Fruit fly (Drosophila melanogaster): ENCODE data around the gene CG33189.

Gene CG33189

DNA sequence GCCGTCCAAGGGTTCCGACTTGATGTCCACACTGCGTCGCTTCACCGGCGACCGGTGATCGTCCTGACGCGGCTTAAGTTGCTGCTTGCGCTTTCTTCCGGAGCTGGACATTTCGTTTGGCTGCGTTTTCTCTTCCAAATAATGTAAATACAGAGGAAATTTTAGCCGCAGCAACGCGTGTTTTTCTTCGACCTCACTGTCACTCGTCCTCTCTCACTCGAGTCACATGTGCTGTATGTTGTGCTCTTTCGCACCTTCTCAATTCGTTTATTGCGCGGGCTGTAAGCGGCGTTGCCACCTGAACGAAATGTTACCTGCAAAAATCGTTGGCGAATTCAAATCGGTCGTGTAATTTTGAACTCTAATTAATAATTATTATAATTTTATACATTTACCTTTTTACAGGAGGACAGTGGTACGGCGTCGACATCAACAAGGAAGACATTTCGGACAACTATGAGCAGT is 24.8 kb upstream of the CG33189 start, which contains the start of gene CG9839 (continued):
- no peak for TF ChIP-seq CG10147 (GFP tag; optimal IDR thresholded peaks at IDR 0.05)
- TF ChIP-seq CG3995 (GFP tag; optimal IDR thresholded peaks at IDR 0.05) = peak; percentile 62
- TF ChIP-seq trem (tag; optimal IDR thresholded peaks at IDR 0.05) = peak; percentile 29
- no peak for TF ChIP-seq Vsx1 (GFP tag; optimal IDR thresholded peaks at IDR 0.05)
- TF ChIP-seq crc (GFP tag; optimal IDR thresholded peaks at IDR 0.05) = no peak
- TF ChIP-seq ro (GFP tag; IDR thresholded peaks at IDR 0.05) = no peak
- TF ChIP-seq Oaz (GFP tag; IDR thresholded peaks at IDR 0.05) = no peak
- no peak for TF ChIP-seq tna (GFP tag; IDR thresholded peaks at IDR 0.05; ENCODE audit: partially characterized antibody)
- no peak for TF ChIP-seq Rfx (GFP tag; IDR thresholded peaks at IDR 0.05)
- no peak for TF ChIP-seq btn (GFP tag; optimal IDR thresholded peaks at IDR 0.05)
- no peak for TF ChIP-seq CG10543 (GFP tag; optimal IDR thresholded peaks at IDR 0.05)
- no peak for TF ChIP-seq pita (GFP tag; optimal IDR thresholded peaks at IDR 0.05)
- no peak for TF ChIP-seq Gug (GFP tag; IDR thresholded peaks at IDR 0.05)
- TF ChIP-seq CG4404 (GFP tag; IDR thresholded peaks at IDR 0.05) = no peak
- TF ChIP-seq CG9437 (GFP tag; optimal IDR thresholded peaks at IDR 0.05) = no peak
- TF ChIP-seq ap (GFP tag; IDR thresholded peaks at IDR 0.05) = no peak
- TF ChIP-seq CG12659 (GFP tag; optimal IDR thresholded peaks at IDR 0.05) = peak; percentile 19
- peak; percentile 95 for TF ChIP-seq CG10321 (GFP tag; IDR thresholded peaks at IDR 0.05)
- no peak for TF ChIP-seq sr (GFP tag; IDR thresholded peaks at IDR 0.05)
- no peak for TF ChIP-seq Adf1 (GFP tag; IDR thresholded peaks at IDR 0.05)
- TF ChIP-seq CG3065 (GFP tag; optimal IDR thresholded peaks at IDR 0.05) = no peak
- no peak for TF ChIP-seq B-H2 (GFP tag; optimal IDR thresholded peaks at IDR 0.05)
- TF ChIP-seq br (optimal IDR thresholded peaks at IDR 0.05) = no peak
- no peak for TF ChIP-seq fd96Cb (tag; optimal IDR thresholded peaks at IDR 0.05)
- peak; percentile 86 for TF ChIP-seq E2f2 (GFP tag; IDR thresholded peaks at IDR 0.05)
- TF ChIP-seq CG6854 (GFP tag; optimal IDR thresholded peaks at IDR 0.05) = no peak
- TF ChIP-seq usp (GFP tag; optimal IDR thresholded peaks at IDR 0.05) = no peak
- TF ChIP-seq luna (GFP tag; optimal IDR thresholded peaks at IDR 0.05) = no peak
- no peak for TF ChIP-seq exex (tag; optimal IDR thresholded peaks at IDR 0.05)
- no peak for TF ChIP-seq sens (GFP tag)
- no peak for TF ChIP-seq pum (GFP tag; optimal IDR thresholded peaks at IDR 0.05)
- no peak for TF ChIP-seq B-H1 (GFP tag; IDR thresholded peaks at IDR 0.05)
- no peak for TF ChIP-seq CG5180 (GFP tag; optimal IDR thresholded peaks at IDR 0.05)
- TF ChIP-seq lola (GFP tag; optimal IDR thresholded peaks at IDR 0.05) = no peak
- no peak for TF ChIP-seq mld (GFP tag; IDR thresholded peaks at IDR 0.05; ENCODE audit: partially characterized antibody)
- no peak for TF ChIP-seq CHES-1-like (GFP tag; optimal IDR thresholded peaks at IDR 0.05)
- no peak for TF ChIP-seq tgo (GFP tag; IDR thresholded peaks at IDR 0.05)
- TF ChIP-seq CG32772 (GFP tag; IDR thresholded peaks at IDR 0.05) = no peak
- TF ChIP-seq otp (GFP tag; IDR thresholded peaks at IDR 0.05) = no peak
- TF ChIP-seq CG3281 (GFP tag; optimal IDR thresholded peaks at IDR 0.05) = no peak
- no peak for TF ChIP-seq CG11093 (GFP tag; IDR thresholded peaks at IDR 0.05)
- no peak for TF ChIP-seq chn (GFP tag; optimal IDR thresholded peaks at IDR 0.05)
- TF ChIP-seq Med (GFP tag) = peak; percentile 54
- TF ChIP-seq CG17802 (tag; optimal IDR thresholded peaks at IDR 0.05) = no peak
- TF ChIP-seq sisA (GFP tag; IDR thresholded peaks at IDR 0.05) = no peak
- TF ChIP-seq Neu2 (GFP tag; optimal IDR thresholded peaks at IDR 0.05; ENCODE audit: borderline replicate concordance) = no peak
- TF ChIP-seq GATAe (GFP tag; conservative IDR thresholded peaks at IDR 0.05) = no peak
- no peak for TF ChIP-seq CG3407 (GFP tag; optimal IDR thresholded peaks at IDR 0.05)
- no peak for TF ChIP-seq MTF-1 (GFP tag; optimal IDR thresholded peaks at IDR 0.05; ENCODE audit: borderline replicate concordance)
- TF ChIP-seq CG14965 (GFP tag; optimal IDR thresholded peaks at IDR 0.05; ENCODE audit: borderline replicate concordance) = no peak
- TF ChIP-seq ewg (GFP tag; optimal IDR thresholded peaks at IDR 0.05) = no peak
- TF ChIP-seq MBD-R2 (GFP tag; IDR thresholded peaks at IDR 0.05) = peak; percentile 17; the same call in 1 of the 2 replicates

Measured in whole organism, embryonic.